Worm (Caenorhabditis elegans): ENCODE results near the gene hda-5.

DNA sequence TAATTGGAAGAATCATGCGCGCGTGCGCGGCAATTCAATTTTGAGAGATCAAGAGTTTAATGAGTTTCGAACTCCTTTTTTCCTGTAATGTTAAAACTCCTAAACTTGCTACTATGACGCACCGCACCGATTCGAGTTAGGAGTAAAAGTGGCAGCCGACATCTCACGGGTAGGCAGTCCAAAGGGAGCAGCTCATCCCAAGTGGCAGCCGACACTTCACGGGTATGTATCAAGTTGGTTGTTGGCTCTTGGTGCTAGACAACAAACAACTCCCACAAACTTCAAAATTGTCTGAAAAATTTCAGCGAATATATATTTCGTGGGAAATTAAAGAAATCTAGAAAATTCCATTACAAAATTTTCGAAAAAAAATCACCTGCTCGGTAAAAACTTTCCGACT lies 45.7 kb upstream of the hda-5 start:
- TF ChIP-seq lin-35 (GFP tag; optimal IDR thresholded peaks at IDR 0.05), result no peak
- no peak for TF ChIP-seq dpl-1 (GFP tag; optimal IDR thresholded peaks at IDR 0.05)
- no peak for TF ChIP-seq lag-1 (GFP tag; IDR thresholded peaks at IDR 0.05)
- no peak for TF ChIP-seq F49E8.2 (tag; optimal IDR thresholded peaks at IDR 0.05; ENCODE audit: insufficient read depth)
- TF ChIP-seq unc-130 (GFP tag; optimal IDR thresholded peaks at IDR 0.05), result no peak
- no peak for TF ChIP-seq hrde-1 (tag; optimal IDR thresholded peaks at IDR 0.05; ENCODE audit: borderline replicate concordance)
- no peak for TF ChIP-seq attf-6 (GFP tag; IDR thresholded peaks at IDR 0.05)
- TF ChIP-seq pha-4 (tag; optimal IDR thresholded peaks at IDR 0.05), result no peak
- no peak for TF ChIP-seq nhr-90 (tag; optimal IDR thresholded peaks at IDR 0.05)
- no peak for TF ChIP-seq hsf-1 (GFP tag; IDR thresholded peaks at IDR 0.05)
- no peak for TF ChIP-seq K12H6.12 (tag; optimal IDR thresholded peaks at IDR 0.05)
